Worm (Caenorhabditis elegans) whole organism, L4 larva: Measurements from ENCODE around the gene Y57A10C.1.

Source experiments
- D1046.2 ChIP-seq: fragments of 200-800 bp; sonication (Bioruptor generic); IDR thresholded peaks from 2 replicates; pipeline ENCODE4 v1.3.6; 2022; ENCODE audit warnings: missing genetic modification characterization, missing compliant biosample characterization
- F10B5.3 ChIP-seq: sonication (generic microtip); optimal IDR thresholded peaks from 2 replicates; lab custom pipeline; 2016; ENCODE audit warnings: mild to moderate bottlenecking, missing genetic modification characterization, missing compliant biosample characterization
- F44E2.7 ChIP-seq: fragments of 200-800 bp; sonication (Bioruptor generic); IDR thresholded peaks from 2 replicates; pipeline ENCODE4 v2.1.2; 2022; ENCODE audit warnings: missing genetic modification characterization, missing compliant biosample characterization
- T26A8.4 ChIP-seq: fragments of 200-800 bp; sonication (Bioruptor generic); IDR thresholded peaks from 2 replicates; pipeline ENCODE4 v1.3.6; 2022; ENCODE audit warnings: missing genetic modification characterization, missing compliant biosample characterization
- Y105C5A.15 ChIP-seq: fragments of 200-800 bp; sonication (Bioruptor generic); IDR thresholded peaks from 2 replicates; pipeline ENCODE4 v1.3.6; 2022; ENCODE audit warnings: missing genetic modification characterization, missing compliant biosample characterization
- Y5F2A.4 ChIP-seq: fragments of 200-800 bp; sonication (Bioruptor generic); optimal IDR thresholded peaks from 2 replicates; lab custom pipeline; 2018; ENCODE audit warnings: mild to moderate bottlenecking, missing genetic modification characterization, missing compliant biosample characterization
- aha-1 ChIP-seq: fragments of 150-350 bp; peaks from one replicate; lab custom pipeline; 2014; ENCODE audit warnings: missing biosample characterization, missing genetic modification characterization
- arid-1 ChIP-seq: fragments of 200-800 bp; sonication (Bioruptor generic); conservative IDR thresholded peaks from 2 replicates; pipeline ENCODE4 v1.3.6; 2022; ENCODE audit warnings: missing genetic modification reagents, missing genetic modification characterization, missing compliant biosample characterization
- attf-4 ChIP-seq: sonication (generic microtip); optimal IDR thresholded peaks from 3 replicates; lab custom pipeline; 2017; ENCODE audit warnings: missing biosample characterization, missing genetic modification characterization
- ceh-32 ChIP-seq: sonication (generic microtip); optimal IDR thresholded peaks from 2 replicates; lab custom pipeline; 2016; ENCODE audit warnings: mild to moderate bottlenecking, missing genetic modification characterization, missing compliant biosample characterization; ENCODE audit not compliant: poor library complexity
- ceh-44 ChIP-seq: fragments of 200-800 bp; sonication (Bioruptor generic); IDR thresholded peaks from 2 replicates; pipeline ENCODE4 v1.3.6; 2022; ENCODE audit warnings: missing genetic modification reagents, missing genetic modification characterization, missing compliant biosample characterization
- daf-12 ChIP-seq: fragments of 150-350 bp; optimal IDR thresholded peaks from 2 replicates; lab custom pipeline; 2014; ENCODE audit warnings: missing biosample characterization, missing genetic modification reagents, missing genetic modification characterization
- dmd-9 ChIP-seq: fragments of 200-800 bp; sonication (Bioruptor generic); IDR thresholded peaks from 2 replicates; pipeline ENCODE4 v1.3.6; 2022; ENCODE audit warnings: missing genetic modification reagents, missing genetic modification characterization, missing compliant biosample characterization
- egl-43 ChIP-seq: fragments of 200-800 bp; sonication (Bioruptor generic); IDR thresholded peaks from 2 replicates; pipeline ENCODE4 v1.3.6; 2022; ENCODE audit warnings: missing genetic modification reagents, missing genetic modification characterization, missing compliant biosample characterization
- fkh-10 ChIP-seq: fragments of 150-350 bp; optimal IDR thresholded peaks from 2 replicates; lab custom pipeline; 2014; ENCODE audit warnings: missing biosample characterization, missing genetic modification reagents, missing genetic modification characterization
- hif-1 ChIP-seq, 2 experiments: sonication (generic microtip); optimal IDR thresholded peaks; 2 replicates each; lab custom pipeline; 2016 to 2017; ENCODE audit warnings: missing compliant biosample characterization in 2 of 2, missing genetic modification characterization in 2 of 2, missing genetic modification reagents in 2 of 2, missing genotype in 2 of 2, mild to moderate bottlenecking in 1 of 2
- hlh-11 ChIP-seq: fragments of 200-800 bp; sonication (Bioruptor generic); optimal IDR thresholded peaks from 2 replicates; lab custom pipeline; 2018; ENCODE audit warnings: mild to moderate bottlenecking, missing genetic modification characterization, missing compliant biosample characterization
- hlh-30 ChIP-seq: sonication (generic microtip); optimal IDR thresholded peaks from 2 replicates; lab custom pipeline; 2017; ENCODE audit warnings: antibody characterized with exemption, mild to moderate bottlenecking, missing genetic modification characterization, missing compliant biosample characterization; ENCODE audit not compliant: insufficient read depth
- lin-13 ChIP-seq: fragments of 150-350 bp; optimal IDR thresholded peaks from 2 replicates; lab custom pipeline; 2014; ENCODE audit warnings: missing biosample characterization, missing genetic modification reagents, missing genetic modification characterization
- lin-29 ChIP-seq: fragments of 200-800 bp; sonication (Bioruptor generic); IDR thresholded peaks from 2 replicates; pipeline ENCODE4 v1.3.6; 2022; ENCODE audit warnings: missing genetic modification reagents, missing genetic modification characterization, missing compliant biosample characterization
- lin-38 ChIP-seq: fragments of 200-800 bp; sonication (Bioruptor generic); IDR thresholded peaks from 2 replicates; pipeline ENCODE4 v1.3.6; 2022; ENCODE audit warnings: missing genetic modification reagents, missing genetic modification characterization, missing compliant biosample characterization
- madf-5 ChIP-seq, 2 experiments: fragments of 200-800 bp; sonication (Bioruptor generic); IDR thresholded peaks; 2 replicates each; pipeline ENCODE4 v1.3.6; 2022; ENCODE audit warnings: missing compliant biosample characterization in 2 of 2, missing genetic modification characterization in 2 of 2
- madf-9 ChIP-seq: fragments of 200-800 bp; sonication (Bioruptor generic); conservative IDR thresholded peaks from 2 replicates; pipeline ENCODE4 v1.3.6; 2022; ENCODE audit warnings: missing genetic modification reagents, missing genetic modification characterization, missing compliant biosample characterization
- mdt-29 ChIP-seq: fragments of 200-800 bp; sonication (Bioruptor generic); IDR thresholded peaks from 2 replicates; pipeline ENCODE4 v1.3.6; 2022; ENCODE audit warnings: missing genetic modification reagents, missing genetic modification characterization, missing compliant biosample characterization
- mep-1 ChIP-seq: fragments of 150-350 bp; sonication (generic microtip); optimal IDR thresholded peaks from 3 replicates; lab custom pipeline; 2014; ENCODE audit warnings: missing biosample characterization, missing genetic modification characterization
- mes-2 ChIP-seq: sonication (generic microtip); optimal IDR thresholded peaks from 2 replicates; lab custom pipeline; 2016; ENCODE audit warnings: missing genotype, mild to moderate bottlenecking, missing genetic modification characterization, missing compliant biosample characterization; ENCODE audit not compliant: poor library complexity, severe bottlenecking
- nhr-111 ChIP-seq: fragments of 200-800 bp; sonication (Bioruptor generic); optimal IDR thresholded peaks from 2 replicates; lab custom pipeline; 2018; ENCODE audit warnings: mild to moderate bottlenecking, missing genetic modification characterization, missing compliant biosample characterization
- nhr-42 ChIP-seq: fragments of 200-800 bp; sonication (Bioruptor generic); IDR thresholded peaks from 2 replicates; pipeline ENCODE4 v1.3.6; 2022; ENCODE audit warnings: missing genetic modification characterization, missing compliant biosample characterization
- nhr-77 ChIP-seq: fragments of 150-350 bp; optimal IDR thresholded peaks from 2 replicates; lab custom pipeline; 2014; ENCODE audit warnings: missing biosample characterization, missing genetic modification characterization
- pha-4 ChIP-seq, 2 experiments: fragments of 150-350 bp in 1 of 2; fragments of 200-800 bp in 1 of 2; sonication (Bioruptor generic) in 1 of 2; IDR thresholded peaks in 1 of 2; optimal IDR thresholded peaks in 1 of 2; 2 replicates each; pipeline versions ENCODE4 v1.3.6 to Lab custom; 2014 to 2022; ENCODE audit warnings: missing genetic modification characterization in 2 of 2, missing genetic modification reagents in 2 of 2, missing biosample characterization in 1 of 2, missing compliant biosample characterization in 1 of 2
- pqm-1 ChIP-seq: sonication (generic microtip); optimal IDR thresholded peaks from 2 replicates; lab custom pipeline; 2017; ENCODE audit warnings: missing biosample characterization, missing genetic modification characterization
- rbr-2 ChIP-seq: sonication (generic microtip); optimal IDR thresholded peaks from 2 replicates; lab custom pipeline; 2016; ENCODE audit warnings: missing genotype, missing genetic modification characterization, missing compliant biosample characterization
- sdz-12 ChIP-seq: fragments of 200-800 bp; sonication (Bioruptor generic); optimal IDR thresholded peaks from 2 replicates; lab custom pipeline; 2018; ENCODE audit warnings: mild to moderate bottlenecking, missing genetic modification characterization, missing compliant biosample characterization
- set-16 ChIP-seq: fragments of 200-800 bp; sonication (Bioruptor generic); IDR thresholded peaks from 2 replicates; pipeline ENCODE4 v1.3.6; 2022; ENCODE audit warnings: missing genetic modification reagents, missing genetic modification characterization, missing compliant biosample characterization
- snpc-4 ChIP-seq: fragments of 150-350 bp; optimal IDR thresholded peaks from 2 replicates; lab custom pipeline; 2014; ENCODE audit warnings: missing biosample characterization, missing genetic modification characterization
- spr-3 ChIP-seq: fragments of 200-800 bp; sonication (Bioruptor generic); optimal IDR thresholded peaks from 2 replicates; lab custom pipeline; 2018; ENCODE audit warnings: mild to moderate bottlenecking, missing genetic modification characterization, missing compliant biosample characterization
- tag-97 ChIP-seq: fragments of 200-800 bp; sonication (Bioruptor generic); IDR thresholded peaks from 2 replicates; pipeline ENCODE4 v1.3.6; 2022; ENCODE audit warnings: missing genetic modification characterization, missing compliant biosample characterization
- unc-39 ChIP-seq: sonication (generic microtip); optimal IDR thresholded peaks from 2 replicates; lab custom pipeline; 2017; ENCODE audit warnings: missing biosample characterization, missing genetic modification characterization
- vab-7 ChIP-seq: fragments of 200-800 bp; sonication (Bioruptor generic); IDR thresholded peaks from 2 replicates; pipeline ENCODE4 v1.3.6; 2022; ENCODE audit warnings: missing genetic modification reagents, missing genetic modification characterization, missing compliant biosample characterization
- zfp-2 ChIP-seq: sonication (generic microtip); optimal IDR thresholded peaks from 2 replicates; lab custom pipeline; 2016; ENCODE audit warnings: mild to moderate bottlenecking, missing genetic modification characterization, missing compliant biosample characterization
- ztf-11 ChIP-seq: fragments of 150-350 bp; optimal IDR thresholded peaks from 2 replicates; lab custom pipeline; 2014; ENCODE audit warnings: missing biosample characterization, missing genetic modification characterization

Y57A10C.1 gene

ce11 chrII:12389783-12390182, 22.5 kb downstream of the Y57A10C.1 start, which contains the start of gene Y57A10B.6:
Y57A10B.6 (plus strand) TSS chrII:12390083.
- TF ChIP-seq nhr-111 (GFP tag; lab: Kevin White, UChicago) (no peak), mes-2 (no peak), D1046.2 (GFP tag; lab: Robert Waterston, UW) (no peak), tag-97 (no peak), madf-9 (GFP tag; lab: Robert Waterston, UW) (no peak), madf-5 (GFP tag; IDR thresholded peaks at IDR 0.05; lab: Robert Waterston, UW) (no peak), spr-3 (GFP tag; lab: Kevin White, UChicago) (no peak), F44E2.7 (no peak), F10B5.3 (tag; lab: Kevin White, UChicago) (no peak), snpc-4 (tag; lab: Kevin White, UChicago) (no peak)
- TF ChIP-seq, all 104 proteins: peak for 0

ce11 chrII:12387980-12388379, 24.3 kb downstream of the Y57A10C.1 start, which contains the start of gene sre-41:
sre-41 (plus strand) TSS chrII:12388280.
- no peak for TF ChIP-seq rbr-2
- TF ChIP-seq pqm-1 (tag; lab: Kevin White, UChicago) = no peak
- TF ChIP-seq lin-29 = no peak
- no peak for TF ChIP-seq dmd-9 (GFP tag; lab: Robert Waterston, UW)
- no peak for TF ChIP-seq Y105C5A.15 (GFP tag; lab: Robert Waterston, UW)
- no peak for TF ChIP-seq sdz-12
- TF ChIP-seq aha-1 (tag; lab: Kevin White, UChicago) = no peak
- TF ChIP-seq nhr-42 = no peak
- TF ChIP-seq pha-4 (GFP tag; IDR thresholded peaks at IDR 0.05; lab: Robert Waterston, UW) = no peak
- TF ChIP-seq pha-4 (tag; optimal IDR thresholded peaks at IDR 0.05; lab: Kevin White, UChicago) = no peak
- TF ChIP-seq daf-12 (tag; lab: Kevin White, UChicago) = no peak
- no peak for TF ChIP-seq Y5F2A.4 (GFP tag; lab: Kevin White, UChicago)
- TF ChIP-seq ceh-32 (tag; lab: Kevin White, UChicago) = no peak
- no peak for TF ChIP-seq mdt-29 (GFP tag; lab: Robert Waterston, UW)
- TF ChIP-seq, all 104 proteins: peak for 0

ce11 chrII:12387487-12387886, 24.8 kb downstream of the Y57A10C.1 start:
- no peak for TF ChIP-seq hif-1 (tag; optimal IDR thresholded peaks at IDR 0.05; lab: Kevin White, UChicago)
- no peak for TF ChIP-seq mes-2
- TF ChIP-seq lin-29 = no peak
- TF ChIP-seq ceh-44 (GFP tag; lab: Robert Waterston, UW) = no peak
- no peak for TF ChIP-seq madf-9 (GFP tag; lab: Robert Waterston, UW)
- TF ChIP-seq attf-4 (tag; lab: Kevin White, UChicago) = no peak

- TF ChIP-seq dmd-9 (GFP tag; lab: Robert Waterston, UW) (no peak), mep-1 (tag; lab: Kevin White, UChicago) (no peak), nhr-77 (tag; lab: Kevin White, UChicago) (no peak), aha-1 (tag; lab: Kevin White, UChicago) (peak; percentile 18), ceh-32 (tag; lab: Kevin White, UChicago) (no peak), pha-4 (GFP tag; IDR thresholded peaks at IDR 0.05; lab: Robert Waterston, UW) (no peak), pha-4 (tag; optimal IDR thresholded peaks at IDR 0.05; lab: Kevin White, UChicago) (no peak), arid-1 (GFP tag; lab: Robert Waterston, UW) (no peak)
- TF ChIP-seq, all 104 proteins: peak for 1
These were observed 25.5 kb downstream of the Y57A10C.1 start, which contains the start of gene sre-42 for ce11 chrII:12386781-12387180. sre-42 (minus strand) TSS chrII:12386881.

- no peak for TF ChIP-seq unc-39 (tag; lab: Kevin White, UChicago)
- TF ChIP-seq aha-1 (tag; lab: Kevin White, UChicago) = peak; percentile 61
- 0 out of 2 replicates have a peak, but pooled peaks have one; percentile 35 for TF ChIP-seq egl-43 (GFP tag; lab: Robert Waterston, UW)
- no peak for TF ChIP-seq F44E2.7
- TF ChIP-seq fkh-10 (GFP tag; lab: Kevin White, UChicago) = no peak
- TF ChIP-seq rbr-2 = no peak
- TF ChIP-seq zfp-2 (tag; lab: Kevin White, UChicago) = no peak
- TF ChIP-seq ztf-11 = no peak
- TF ChIP-seq T26A8.4 (GFP tag; lab: Robert Waterston, UW) = no peak
- TF ChIP-seq Y105C5A.15 (GFP tag; lab: Robert Waterston, UW) = no peak
- no peak for TF ChIP-seq hlh-11 (tag; lab: Kevin White, UChicago)
- TF ChIP-seq vab-7 (GFP tag; lab: Robert Waterston, UW) = no peak
- no peak for TF ChIP-seq lin-13 (GFP tag; lab: Kevin White, UChicago)
- TF ChIP-seq hlh-30 (tag; lab: Kevin White, UChicago) = no peak
- TF ChIP-seq set-16 (GFP tag; lab: Robert Waterston, UW) = peak; percentile 82
- TF ChIP-seq lin-38 (GFP tag; lab: Robert Waterston, UW) = no peak
- TF ChIP-seq, all 104 proteins: peak for 3
These were observed 26.5 kb downstream of the Y57A10C.1 start for ce11 chrII:12385815-12386214.
